Worm (Caenorhabditis elegans) whole organism, L1 larva: ENCODE data around the gene R04E5.7.
A peak's percentile ranks its signal among the peaks of the same experiment; 100 is the strongest.

Experiments used
- C04F5.9 ChIP-seq: sonication (generic microtip); optimal IDR thresholded peaks from 2 replicates; lab custom pipeline; 2016; ENCODE audit warnings: missing genetic modification characterization, missing compliant biosample characterization
- C16A3.4 ChIP-seq: fragments of 150-350 bp; optimal IDR thresholded peaks from 2 replicates; lab custom pipeline; 2014; ENCODE audit warnings: missing biosample characterization, missing genetic modification characterization
- C34B4.2 ChIP-seq: sonication (generic microtip); optimal IDR thresholded peaks from 2 replicates; lab custom pipeline; 2017; ENCODE audit warnings: mild to moderate bottlenecking, missing genetic modification characterization, missing compliant biosample characterization
- aha-1 ChIP-seq: fragments of 150-350 bp; optimal IDR thresholded peaks from 2 replicates; lab custom pipeline; 2014; ENCODE audit warnings: missing biosample characterization, missing genetic modification characterization
- ama-1 ChIP-seq: fragments of 150-350 bp; optimal IDR thresholded peaks from 2 replicates; lab custom pipeline; 2014
- ceh-88 ChIP-seq: fragments of 200-800 bp; sonication (Bioruptor generic); IDR thresholded peaks from 2 replicates; pipeline ENCODE4 v1.3.6; 2022; ENCODE audit warnings: missing genetic modification characterization, missing compliant biosample characterization
- ces-1 ChIP-seq: fragments of 150-350 bp; optimal IDR thresholded peaks from 2 replicates; lab custom pipeline; 2014; ENCODE audit warnings: missing biosample characterization, missing genetic modification reagents, missing genetic modification characterization
- dpl-1 ChIP-seq, 3 experiments: fragments of 150-350 bp in 2 of 3; sonication (generic microtip) in 1 of 3; optimal IDR thresholded peaks; 2 replicates each; lab custom pipeline; 2014 to 2017; ENCODE audit warnings: missing biosample characterization in 3 of 3, missing genetic modification characterization in 3 of 3, missing genetic modification reagents in 3 of 3
- dsc-1 ChIP-seq: sonication (generic microtip); optimal IDR thresholded peaks from 2 replicates; lab custom pipeline; 2016; ENCODE audit warnings: mild to moderate bottlenecking, missing genetic modification characterization, missing compliant biosample characterization
- efl-1 ChIP-seq, 4 experiments: fragments of 150-350 bp; optimal IDR thresholded peaks in 3 of 4; peaks in 1 of 4; 1 replicate in 1 of 4; 2 replicates in 3 of 4; lab custom pipeline; 2014; ENCODE audit warnings: missing biosample characterization in 2 of 4, missing genetic modification characterization in 2 of 4, missing genetic modification reagents in 2 of 4
- elt-2 ChIP-seq: sonication (generic microtip); optimal IDR thresholded peaks from 2 replicates; lab custom pipeline; 2016; ENCODE audit warnings: missing genetic modification characterization, mild to moderate bottlenecking, inconsistent platforms, missing compliant biosample characterization, missing genetic modification reagents
- ets-5 ChIP-seq: fragments of 200-800 bp; sonication (Bioruptor generic); IDR thresholded peaks from 2 replicates; pipeline ENCODE4 v1.3.6; 2022; ENCODE audit warnings: missing genetic modification characterization, missing compliant biosample characterization
- fkh-10 ChIP-seq: sonication (generic microtip); optimal IDR thresholded peaks from 2 replicates; lab custom pipeline; 2017; ENCODE audit warnings: missing biosample characterization, missing genetic modification reagents, missing genetic modification characterization
- fkh-4 ChIP-seq: sonication (generic microtip); optimal IDR thresholded peaks from 2 replicates; lab custom pipeline; 2016; ENCODE audit warnings: missing compliant biosample characterization, missing genetic modification characterization, borderline replicate concordance
- fkh-8 ChIP-seq: sonication (generic microtip); optimal IDR thresholded peaks from 2 replicates; lab custom pipeline; 2016; ENCODE audit warnings: mild to moderate bottlenecking, missing genetic modification characterization, missing compliant biosample characterization
- hlh-17 ChIP-seq: fragments of 200-800 bp; sonication (Bioruptor generic); optimal IDR thresholded peaks from 2 replicates; lab custom pipeline; 2018; ENCODE audit warnings: missing genetic modification characterization, mild to moderate bottlenecking, missing compliant biosample characterization, moderate library complexity, borderline replicate concordance
- hlh-4 ChIP-seq: sonication (generic microtip); optimal IDR thresholded peaks from 2 replicates; lab custom pipeline; 2016; ENCODE audit warnings: mild to moderate bottlenecking, missing genetic modification characterization, missing compliant biosample characterization
- irx-1 ChIP-seq: sonication (generic microtip); optimal IDR thresholded peaks from 2 replicates; lab custom pipeline; 2016; ENCODE audit warnings: missing genetic modification characterization, missing compliant biosample characterization
- isw-1 ChIP-seq: fragments of 200-800 bp; sonication (Bioruptor generic); IDR thresholded peaks from 2 replicates; pipeline ENCODE4 v1.3.6; 2022; ENCODE audit warnings: missing genetic modification characterization, missing compliant biosample characterization
- jun-1 ChIP-seq: fragments of 150-350 bp; optimal IDR thresholded peaks from 2 replicates; lab custom pipeline; 2014; ENCODE audit warnings: missing biosample characterization, missing genetic modification reagents, missing genetic modification characterization
- lin-14 ChIP-seq: fragments of 200-800 bp; sonication (Bioruptor generic); optimal IDR thresholded peaks from 2 replicates; lab custom pipeline; 2018; ENCODE audit warnings: mild to moderate bottlenecking, missing genetic modification characterization, moderate library complexity, missing compliant biosample characterization
- lin-15B ChIP-seq: fragments of 150-350 bp; sonication (generic microtip); optimal IDR thresholded peaks from 3 replicates; lab custom pipeline; 2014; ENCODE audit warnings: missing biosample characterization, missing genetic modification characterization
- lin-35 ChIP-seq, 2 experiments: fragments of 150-350 bp; optimal IDR thresholded peaks; 2 replicates each; lab custom pipeline; 2014; ENCODE audit warnings: missing biosample characterization in 2 of 2, missing genetic modification characterization in 2 of 2, missing genetic modification reagents in 2 of 2
- lir-3 ChIP-seq: sonication (generic microtip); optimal IDR thresholded peaks from 2 replicates; lab custom pipeline; 2016; ENCODE audit warnings: mild to moderate bottlenecking, missing genetic modification characterization, moderate library complexity, missing compliant biosample characterization; ENCODE audit not compliant: poor library complexity
- nhr-11 ChIP-seq: fragments of 150-350 bp; optimal IDR thresholded peaks from 2 replicates; lab custom pipeline; 2014; ENCODE audit warnings: missing biosample characterization, missing genetic modification characterization
- nhr-12 ChIP-seq: sonication (generic microtip); optimal IDR thresholded peaks from 2 replicates; lab custom pipeline; 2017; ENCODE audit warnings: missing biosample characterization, missing genetic modification characterization
- nhr-28 ChIP-seq: fragments of 150-350 bp; optimal IDR thresholded peaks from 2 replicates; lab custom pipeline; 2014; ENCODE audit warnings: missing biosample characterization, missing genetic modification characterization
- nhr-71 ChIP-seq: sonication (generic microtip); optimal IDR thresholded peaks from 2 replicates; lab custom pipeline; 2016; ENCODE audit warnings: mild to moderate bottlenecking, missing genetic modification characterization, moderate library complexity, missing compliant biosample characterization
- pag-3 ChIP-seq: sonication (generic microtip); optimal IDR thresholded peaks from 2 replicates; lab custom pipeline; 2017; ENCODE audit warnings: missing genetic modification characterization, mild to moderate bottlenecking, missing compliant biosample characterization, antibody characterized with exemption, borderline replicate concordance; ENCODE audit not compliant: insufficient read depth
- skn-1 ChIP-seq: fragments of 150-350 bp; optimal IDR thresholded peaks from 2 replicates; lab custom pipeline; 2014; ENCODE audit warnings: missing biosample characterization, missing genetic modification characterization
- sup-37 ChIP-seq: fragments of 200-800 bp; sonication (Bioruptor generic); optimal IDR thresholded peaks from 2 replicates; lab custom pipeline; 2018; ENCODE audit warnings: mild to moderate bottlenecking, missing genetic modification characterization, missing compliant biosample characterization
- swsn-7 ChIP-seq: sonication (generic microtip); optimal IDR thresholded peaks from 2 replicates; lab custom pipeline; 2016; ENCODE audit warnings: missing genetic modification characterization, missing compliant biosample characterization
- unc-30 ChIP-seq: sonication (generic microtip); optimal IDR thresholded peaks from 2 replicates; lab custom pipeline; 2017; ENCODE audit warnings: missing biosample characterization, missing genetic modification characterization
- unc-62 ChIP-seq: fragments of 150-350 bp; optimal IDR thresholded peaks from 2 replicates; lab custom pipeline; 2014; ENCODE audit warnings: missing biosample characterization, missing genetic modification reagents, missing genetic modification characterization
- unc-86 ChIP-seq: sonication (generic microtip); optimal IDR thresholded peaks from 2 replicates; lab custom pipeline; 2016; ENCODE audit warnings: missing genetic modification characterization, missing compliant biosample characterization
- unc-98 ChIP-seq: fragments of 200-800 bp; sonication (Bioruptor generic); IDR thresholded peaks from 2 replicates; pipeline ENCODE4 v1.3.6; 2022; ENCODE audit warnings: missing genetic modification characterization, missing compliant biosample characterization
- vab-15 ChIP-seq: sonication (generic microtip); optimal IDR thresholded peaks from 2 replicates; lab custom pipeline; 2017; ENCODE audit warnings: missing genotype, mild to moderate bottlenecking, missing genetic modification characterization, missing compliant biosample characterization
- ztf-11 ChIP-seq, 2 experiments: sonication (generic microtip); optimal IDR thresholded peaks; 2 replicates each; lab custom pipeline; 2016 to 2017; ENCODE audit warnings: missing genetic modification characterization in 2 of 2, missing biosample characterization in 1 of 2, missing compliant biosample characterization in 1 of 2

R04E5.7 gene

ce11 chrX:8796699-8797282, at the start of gene R04E5.7 (continued):
- no peak for TF ChIP-seq efl-1 (optimal IDR thresholded peaks at IDR 0.05; lab: Kevin White, UChicago)
- TF ChIP-seq efl-1 (GFP tag; optimal IDR thresholded peaks at IDR 0.05 in 1 of 2; lab: Kevin White, UChicago): peak in 1 of 2 experiments; percentile 80
- TF ChIP-seq nhr-28 (tag; lab: Kevin White, UChicago): no peak
- TF ChIP-seq C34B4.2 (tag; lab: Kevin White, UChicago): no peak
- no peak for TF ChIP-seq ceh-88 (GFP tag; lab: Robert Waterston, UW)
- no peak for TF ChIP-seq pag-3 (tag; lab: Kevin White, UChicago)
- TF ChIP-seq hlh-4 (tag; lab: Kevin White, UChicago): no peak
- TF ChIP-seq unc-86 (tag; lab: Kevin White, UChicago): no peak
- TF ChIP-seq nhr-11 (tag; lab: Kevin White, UChicago): no peak
- TF ChIP-seq jun-1 (tag; lab: Kevin White, UChicago): no peak
- peak; percentile 49 for TF ChIP-seq lin-14 (GFP tag; lab: Kevin White, UChicago)
- TF ChIP-seq C16A3.4 (tag; lab: Kevin White, UChicago): peak; percentile 27
- no peak for TF ChIP-seq hlh-17
- TF ChIP-seq fkh-4 (tag; lab: Kevin White, UChicago): no peak
- no peak for TF ChIP-seq irx-1
- TF ChIP-seq ces-1 (GFP tag; lab: Kevin White, UChicago): no peak
- no peak for TF ChIP-seq vab-15 (tag; lab: Kevin White, UChicago)
- no peak for TF ChIP-seq sup-37 (GFP tag; lab: Kevin White, UChicago)
- TF ChIP-seq nhr-12 (tag; lab: Kevin White, UChicago): no peak
- TF ChIP-seq fkh-10 (GFP tag; lab: Kevin White, UChicago): peak; percentile 27
- no peak for TF ChIP-seq ztf-11 (tag; optimal IDR thresholded peaks at IDR 0.05; lab: Kevin White, UChicago)
- no peak for TF ChIP-seq unc-62 (GFP tag; lab: Kevin White, UChicago)
- peak; percentile 42 for TF ChIP-seq swsn-7 (tag; lab: Kevin White, UChicago)
- TF ChIP-seq C04F5.9 (tag; lab: Kevin White, UChicago): no peak
- no peak for TF ChIP-seq ama-1
- peak; percentile 58 for TF ChIP-seq nhr-71 (tag; lab: Kevin White, UChicago)
- peak; percentile 10 for TF ChIP-seq dsc-1 (tag; lab: Kevin White, UChicago)
- peak; percentile 0 for TF ChIP-seq skn-1 (tag; lab: Kevin White, UChicago)
- peak; percentile 27 for TF ChIP-seq fkh-8 (tag; lab: Kevin White, UChicago)
- TF ChIP-seq lin-15B (tag; lab: Kevin White, UChicago): no peak
- TF ChIP-seq ets-5 (GFP tag; lab: Robert Waterston, UW): no peak
- no peak for TF ChIP-seq aha-1
- TF ChIP-seq unc-30 (tag; lab: Kevin White, UChicago): no peak
- TF ChIP-seq, all 84 proteins: peak for 23

ce11 chrX:8846447-8847237, 49.6 kb upstream of the R04E5.7 start, which contains the start of gene C28G1.10:
Gene C28G1.10, plus strand, starts transcription at chrX:8847122.
- TF ChIP-seq dpl-1 (GFP tag; optimal IDR thresholded peaks at IDR 0.05; lab: Kevin White, UChicago) (no peak), lin-35 (GFP tag; optimal IDR thresholded peaks at IDR 0.05; lab: Kevin White, UChicago) (peak in 1 of 2 experiments; percentile 17), isw-1 (GFP tag; lab: Robert Waterston, UW) (no peak), unc-98 (GFP tag; lab: Robert Waterston, UW) (no peak), lir-3 (tag; lab: Kevin White, UChicago) (no peak), elt-2 (tag; lab: Kevin White, UChicago) (peak; percentile 76)
